Worm (Caenorhabditis elegans): ENCODE results near the gene C24H10.2.

Gene C24H10.2

DNA sequence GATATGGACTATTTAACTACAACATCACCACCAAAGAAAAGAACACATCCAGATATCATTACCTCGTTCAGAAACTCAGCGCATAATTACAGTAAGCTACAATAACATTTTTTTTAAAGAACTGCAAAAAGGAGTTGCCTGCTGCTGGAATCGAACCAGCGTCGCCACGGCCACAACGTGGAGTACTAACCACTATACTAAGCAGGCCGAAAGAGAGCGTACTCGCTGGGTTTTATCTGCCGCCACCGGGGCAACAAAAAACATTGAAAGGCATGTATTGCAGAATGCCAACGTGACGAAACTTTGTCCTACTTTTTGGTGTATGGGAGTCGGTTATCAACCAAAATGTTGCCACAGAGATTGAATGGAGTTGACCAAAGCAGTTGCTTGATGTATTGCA lies 41.7 kb upstream of the C24H10.2 start (continued):
- TF ChIP-seq syd-9 (tag; optimal IDR thresholded peaks at IDR 0.05) (no peak), ceh-34 (tag; optimal IDR thresholded peaks at IDR 0.05) (peak; percentile 6), ztf-16 (tag; optimal IDR thresholded peaks at IDR 0.05) (peak; percentile 21), lim-6 (tag; optimal IDR thresholded peaks at IDR 0.05) (no peak), ets-4 (tag; optimal IDR thresholded peaks at IDR 0.05) (no peak), ceh-19 (GFP tag; optimal IDR thresholded peaks at IDR 0.05) (peak; percentile 30), Y22D7AL.16 (tag; optimal IDR thresholded peaks at IDR 0.05) (peak; percentile 44), nfya-1 (tag; optimal IDR thresholded peaks at IDR 0.05) (no peak), ttx-3 (tag; optimal IDR thresholded peaks at IDR 0.05) (peak; percentile 16), ceh-45 (GFP tag; IDR thresholded peaks at IDR 0.05) (0 out of 2 replicates have a peak, but pooled peaks have one; percentile 13), tbx-2 (tag; optimal IDR thresholded peaks at IDR 0.05) (peak; percentile 45), che-1 (tag; optimal IDR thresholded peaks at IDR 0.05) (peak; percentile 65), lin-11 (tag; optimal IDR thresholded peaks at IDR 0.05) (peak; percentile 24), sox-2 (GFP tag; IDR thresholded peaks at IDR 0.05) (peak; percentile 52), ceh-22 (tag; optimal IDR thresholded peaks at IDR 0.05) (no peak), sdc-2 (tag; optimal IDR thresholded peaks at IDR 0.05) (peak; percentile 55), mec-3 (tag; optimal IDR thresholded peaks at IDR 0.05; ENCODE audit: borderline replicate concordance) (no peak), ceh-31 (tag; optimal IDR thresholded peaks at IDR 0.05) (peak; percentile 3), pag-3 (tag; optimal IDR thresholded peaks at IDR 0.05; ENCODE audit: borderline replicate concordance) (no peak), elt-4 (tag; optimal IDR thresholded peaks at IDR 0.05) (no peak), gmeb-2 (tag; optimal IDR thresholded peaks at IDR 0.05) (peak; percentile 27), hlh-8 (tag; optimal IDR thresholded peaks at IDR 0.05) (no peak), odd-2 (tag; optimal IDR thresholded peaks at IDR 0.05) (no peak), zip-5 (tag; optimal IDR thresholded peaks at IDR 0.05) (no peak), dmd-4 (tag; optimal IDR thresholded peaks at IDR 0.05; ENCODE audit: borderline replicate concordance) (no peak), C08G9.2 (tag; optimal IDR thresholded peaks at IDR 0.05) (peak; percentile 4), rnt-1 (tag; optimal IDR thresholded peaks at IDR 0.05) (no peak), fax-1 (tag; optimal IDR thresholded peaks at IDR 0.05) (peak; percentile 6), ahr-1 (tag; optimal IDR thresholded peaks at IDR 0.05) (no peak), madf-2 (tag; optimal IDR thresholded peaks at IDR 0.05) (peak; percentile 10), fkh-6 (tag; optimal IDR thresholded peaks at IDR 0.05) (peak; percentile 4), unc-3 (GFP tag; conservative IDR thresholded peaks at IDR 0.05) (0 out of 2 replicates have a peak, but pooled peaks have one; percentile 25), unc-3 (tag; optimal IDR thresholded peaks at IDR 0.05) (peak; percentile 18), K09A11.1 (tag; optimal IDR thresholded peaks at IDR 0.05; ENCODE audit: insufficient read depth) (no peak), pqm-1 (tag; optimal IDR thresholded peaks at IDR 0.05) (no peak), hlh-30 (tag; optimal IDR thresholded peaks at IDR 0.05; ENCODE audit: insufficient read depth) (no peak), nhr-11 (tag; optimal IDR thresholded peaks at IDR 0.05) (no peak), T23F11.4 (GFP tag; optimal IDR thresholded peaks at IDR 0.05) (peak; percentile 12), fkh-10 (GFP tag; optimal IDR thresholded peaks at IDR 0.05) (no peak), hlh-13 (GFP tag; optimal IDR thresholded peaks at IDR 0.05) (peak; percentile 15), hlh-6 (tag; optimal IDR thresholded peaks at IDR 0.05) (peak; percentile 41)

- no peak for TF ChIP-seq ahr-1 (tag; optimal IDR thresholded peaks at IDR 0.05)
- TF ChIP-seq elt-4 (tag; optimal IDR thresholded peaks at IDR 0.05): no peak
- no peak for TF ChIP-seq che-1 (tag; optimal IDR thresholded peaks at IDR 0.05)
- TF ChIP-seq K09A11.1 (tag; optimal IDR thresholded peaks at IDR 0.05; ENCODE audit: insufficient read depth): no peak
- no peak for TF ChIP-seq pax-1 (tag; optimal IDR thresholded peaks at IDR 0.05)
- no peak for TF ChIP-seq C08G9.2 (tag; optimal IDR thresholded peaks at IDR 0.05)
- TF ChIP-seq hlh-30 (tag; optimal IDR thresholded peaks at IDR 0.05; ENCODE audit: insufficient read depth): no peak
- no peak for TF ChIP-seq fax-1 (tag; optimal IDR thresholded peaks at IDR 0.05)
- no peak for TF ChIP-seq odd-2 (tag; optimal IDR thresholded peaks at IDR 0.05)
- TF ChIP-seq zip-5 (tag; optimal IDR thresholded peaks at IDR 0.05): no peak
- TF ChIP-seq T23F11.4 (GFP tag; optimal IDR thresholded peaks at IDR 0.05): no peak
- TF ChIP-seq ceh-31 (tag; optimal IDR thresholded peaks at IDR 0.05): no peak
- no peak for TF ChIP-seq pqm-1 (tag; optimal IDR thresholded peaks at IDR 0.05)
- TF ChIP-seq ceh-2 (tag; optimal IDR thresholded peaks at IDR 0.05): no peak
- no peak for TF ChIP-seq tbx-7 (tag; optimal IDR thresholded peaks at IDR 0.05)
- TF ChIP-seq lin-11 (tag; optimal IDR thresholded peaks at IDR 0.05): no peak
- no peak for TF ChIP-seq pag-3 (tag; optimal IDR thresholded peaks at IDR 0.05; ENCODE audit: borderline replicate concordance)
These were observed 40.1 kb upstream of the C24H10.2 start, which contains the start of gene ZC449.1 for ce11 chrX:5024300-5024699. TSS of gene ZC449.1 (plus strand) at chrX:5024420.

Measured in whole organism, late embryonic.